Fruit fly (Drosophila melanogaster): ENCODE data around the gene mfas.
"Not testable (repeated sequence)": the region's sequence is repeated elsewhere in the genome, so short reads cannot be mapped to it uniquely, and the experiment has no call there.

Gene mfas

DNA sequence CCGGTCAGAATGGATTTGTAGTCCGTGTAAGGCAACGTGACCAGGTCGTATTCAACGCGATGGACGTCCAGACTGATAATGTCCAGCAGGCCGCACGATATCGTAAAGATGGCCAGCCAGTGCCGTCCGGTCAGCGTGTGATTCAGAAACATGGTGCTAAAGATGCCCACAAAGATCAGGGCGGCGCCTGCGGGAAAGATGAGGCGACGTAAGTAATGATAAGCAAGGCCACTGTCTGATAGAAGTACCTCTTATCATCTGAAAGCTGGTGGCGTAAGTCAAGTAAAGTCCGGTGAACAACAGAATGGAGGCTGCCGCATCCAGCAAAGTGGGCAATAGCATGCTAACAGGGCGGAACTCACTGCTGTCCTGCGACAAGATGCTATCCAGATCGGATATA is 19.3 kb downstream of the mfas start:
- TF ChIP-seq Myc (optimal IDR thresholded peaks at IDR 0.05) (no peak), h (optimal IDR thresholded peaks at IDR 0.05) (no peak), psq (optimal IDR thresholded peaks at IDR 0.05) (no peak), Sin3A (optimal IDR thresholded peaks at IDR 0.05) (no peak), ttk (optimal IDR thresholded peaks at IDR 0.05) (no peak), insv (optimal IDR thresholded peaks at IDR 0.05) (no peak)

DNA sequence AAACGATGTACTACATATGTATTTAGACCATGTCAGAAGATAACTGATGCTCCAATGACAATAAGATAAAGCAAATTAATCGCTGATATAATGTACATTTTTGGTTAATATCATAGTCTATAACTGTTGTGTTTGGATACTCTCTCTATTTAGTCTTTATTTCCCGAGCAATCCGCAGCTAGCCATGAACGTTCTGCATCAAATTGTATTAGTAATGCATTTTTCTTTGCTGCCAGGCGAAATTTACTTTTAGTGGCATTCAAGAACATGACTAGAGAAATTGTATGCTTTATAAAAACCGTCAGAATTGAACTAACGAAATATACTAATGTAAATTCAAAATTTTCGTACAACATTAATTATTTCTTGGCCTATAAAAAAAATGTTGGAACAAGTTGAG is 21.7 kb downstream of the mfas start, which contains the start of gene GC2:
GC2 (plus strand) TSS at position 301 of the 400 bp plus-strand sequence.
- TF ChIP-seq ttk (optimal IDR thresholded peaks at IDR 0.05) = no peak
- TF ChIP-seq psq (optimal IDR thresholded peaks at IDR 0.05) = no peak
- TF ChIP-seq h (optimal IDR thresholded peaks at IDR 0.05) = no peak
- no peak for TF ChIP-seq Sin3A (optimal IDR thresholded peaks at IDR 0.05)
- no peak for TF ChIP-seq Myc (optimal IDR thresholded peaks at IDR 0.05)
- TF ChIP-seq insv (optimal IDR thresholded peaks at IDR 0.05) = no peak

DNA sequence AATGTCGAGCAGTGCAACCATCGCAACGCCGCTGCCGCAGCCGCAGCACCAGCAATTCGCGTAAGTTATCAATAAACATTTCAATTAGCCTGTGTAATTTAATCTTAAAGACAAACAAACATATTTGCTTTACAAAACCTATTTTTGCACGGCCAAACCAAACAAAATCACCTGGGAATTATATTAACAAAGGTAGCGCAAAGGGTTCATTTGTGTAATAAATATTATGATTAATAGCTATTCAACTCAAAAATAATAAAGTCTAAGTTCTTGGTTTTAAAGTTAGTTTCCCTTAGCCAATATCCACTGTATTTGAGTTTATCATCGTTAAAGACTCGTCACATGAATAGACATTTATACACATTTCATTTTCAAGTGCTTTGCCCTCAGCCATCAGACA is 23.9 kb downstream of the mfas start:
- TF ChIP-seq Sin3A (optimal IDR thresholded peaks at IDR 0.05) = no peak
- TF ChIP-seq ttk (optimal IDR thresholded peaks at IDR 0.05) = no peak
- no peak for TF ChIP-seq psq (optimal IDR thresholded peaks at IDR 0.05)
- no peak for TF ChIP-seq h (optimal IDR thresholded peaks at IDR 0.05)
- TF ChIP-seq insv (optimal IDR thresholded peaks at IDR 0.05) = no peak
- no peak for TF ChIP-seq Myc (optimal IDR thresholded peaks at IDR 0.05)

DNA sequence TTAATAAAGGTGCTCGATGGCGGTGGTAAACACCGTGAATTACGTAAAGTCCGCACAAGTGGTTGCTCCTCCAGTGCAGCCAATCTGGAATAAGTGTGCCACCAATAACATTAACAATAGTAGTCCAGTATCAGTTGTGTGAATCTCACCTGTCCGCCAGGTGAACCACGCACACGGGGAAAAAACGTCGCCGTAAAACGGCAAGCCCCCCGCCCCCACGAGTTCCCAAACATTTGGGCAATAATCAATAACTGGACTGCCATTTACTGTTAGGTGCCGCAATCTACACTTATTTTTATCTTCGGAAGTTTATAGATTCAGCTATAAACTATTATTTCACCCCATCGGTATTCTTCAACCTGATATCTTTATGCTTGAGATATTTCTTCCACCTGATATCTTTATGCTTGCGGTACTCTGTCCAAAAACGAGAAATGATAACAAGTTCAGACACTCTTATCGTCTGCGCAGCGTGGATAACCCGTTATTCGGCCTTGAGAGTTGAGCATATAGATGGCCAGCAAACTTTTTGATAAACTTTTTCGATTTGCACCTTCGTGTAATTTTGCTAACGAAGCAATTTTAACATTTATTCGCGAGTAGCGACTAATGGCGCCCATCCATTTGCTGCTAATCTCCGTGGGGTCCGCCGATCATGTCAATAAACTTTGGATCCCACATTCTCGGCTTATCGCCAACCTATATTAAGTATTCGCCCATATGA is 24.9 kb downstream of the mfas start:
- TF ChIP-seq insv (optimal IDR thresholded peaks at IDR 0.05) = no peak

DNA sequence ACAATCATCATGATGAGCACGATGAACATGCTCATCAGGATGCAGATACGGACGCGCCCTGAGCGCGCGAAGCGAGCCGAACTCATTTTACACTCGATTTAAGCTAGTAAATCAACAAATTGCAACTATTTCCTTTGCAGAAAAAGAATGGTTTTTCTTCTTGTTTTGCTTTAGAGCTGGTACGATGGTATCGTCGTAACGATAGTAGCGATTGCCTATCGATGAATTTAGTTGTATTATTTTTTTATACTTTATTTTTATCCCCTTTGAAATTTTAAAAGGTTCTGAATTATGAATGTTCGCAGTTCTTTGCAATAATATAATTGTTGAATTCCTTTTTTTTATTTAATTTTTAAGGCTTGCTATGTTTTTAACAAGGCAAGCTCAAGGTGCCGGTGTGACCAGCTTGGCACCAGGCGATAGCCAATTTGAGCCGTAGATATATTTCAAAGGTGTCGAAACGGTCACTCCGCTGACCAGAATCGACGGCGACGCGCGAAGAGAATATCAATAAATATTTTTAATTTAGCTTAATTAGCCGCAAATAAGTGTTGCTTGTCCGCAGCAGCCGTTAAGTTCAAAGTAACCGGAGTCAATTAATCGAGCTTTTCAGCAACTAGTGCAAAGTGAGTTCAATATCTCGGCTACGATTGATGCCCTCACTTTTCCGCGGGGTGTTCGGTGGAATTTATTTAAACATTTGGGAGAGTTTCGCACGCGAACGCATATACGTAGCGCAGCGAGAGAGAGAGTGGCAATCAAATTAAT is 25.7 kb downstream of the mfas start, which contains the start of the genes CG12213 and GC1:
CG12213 (minus strand) TSS at position 430 of the 768 bp plus-strand sequence.
GC1 (plus strand) TSS at position 447 of the 768 bp plus-strand sequence.
- TF ChIP-seq psq (optimal IDR thresholded peaks at IDR 0.05) = no peak
- TF ChIP-seq Myc (optimal IDR thresholded peaks at IDR 0.05) = no peak
- no peak for TF ChIP-seq insv (optimal IDR thresholded peaks at IDR 0.05)
- no peak for TF ChIP-seq Sin3A (optimal IDR thresholded peaks at IDR 0.05)
- no peak for TF ChIP-seq ttk (optimal IDR thresholded peaks at IDR 0.05)
- TF ChIP-seq h (optimal IDR thresholded peaks at IDR 0.05) = no peak

DNA sequence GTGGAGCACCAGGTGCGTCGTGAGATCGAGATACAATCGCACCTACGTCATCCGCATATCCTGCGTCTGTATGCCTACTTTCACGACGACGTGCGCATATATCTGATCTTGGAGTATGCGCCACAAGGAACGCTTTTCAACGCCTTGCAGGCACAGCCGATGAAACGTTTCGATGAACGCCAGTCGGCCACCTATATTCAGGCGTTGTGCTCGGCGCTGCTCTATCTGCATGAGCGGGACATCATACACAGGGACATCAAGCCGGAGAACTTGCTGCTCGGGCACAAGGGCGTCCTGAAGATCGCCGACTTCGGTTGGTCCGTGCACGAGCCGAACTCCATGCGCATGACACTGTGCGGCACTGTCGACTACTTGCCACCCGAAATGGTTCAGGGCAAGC is 29.1 kb downstream of the mfas start:
- TF ChIP-seq ttk (optimal IDR thresholded peaks at IDR 0.05) (no peak), psq (optimal IDR thresholded peaks at IDR 0.05) (no peak), Myc (optimal IDR thresholded peaks at IDR 0.05) (no peak), Sin3A (optimal IDR thresholded peaks at IDR 0.05) (no peak), insv (optimal IDR thresholded peaks at IDR 0.05) (no peak), h (optimal IDR thresholded peaks at IDR 0.05) (no peak)

DNA sequence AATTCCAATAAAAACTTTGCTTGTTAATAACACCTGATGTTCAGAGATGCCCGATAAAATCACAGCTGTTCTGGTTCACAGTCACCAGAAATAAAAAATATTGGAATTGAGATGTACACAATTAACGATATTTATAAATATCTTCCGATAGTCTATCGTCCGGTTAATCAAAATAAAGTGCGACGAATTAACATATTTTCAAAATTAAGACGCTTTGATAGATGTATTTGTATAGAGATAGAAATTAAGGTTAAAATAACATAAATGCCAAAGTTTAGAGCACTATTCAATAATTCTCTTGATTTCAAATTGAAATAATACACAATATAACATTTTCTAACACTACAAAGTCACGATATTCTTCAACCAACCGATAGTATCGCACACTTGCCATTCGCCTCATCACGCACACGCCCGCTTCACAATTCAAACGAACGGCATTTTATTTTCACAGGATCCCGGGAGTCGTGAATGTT is 30.3 kb downstream of the mfas start, which contains the start of the genes CG3281 and aurA:
CG3281 (minus strand) TSS at position 67 of the 476 bp plus-strand sequence.
aurA (plus strand) TSS at position 386 of the 476 bp plus-strand sequence.
- TF ChIP-seq Sin3A (optimal IDR thresholded peaks at IDR 0.05) (peak; percentile 94), h (optimal IDR thresholded peaks at IDR 0.05) (no peak)

DNA sequence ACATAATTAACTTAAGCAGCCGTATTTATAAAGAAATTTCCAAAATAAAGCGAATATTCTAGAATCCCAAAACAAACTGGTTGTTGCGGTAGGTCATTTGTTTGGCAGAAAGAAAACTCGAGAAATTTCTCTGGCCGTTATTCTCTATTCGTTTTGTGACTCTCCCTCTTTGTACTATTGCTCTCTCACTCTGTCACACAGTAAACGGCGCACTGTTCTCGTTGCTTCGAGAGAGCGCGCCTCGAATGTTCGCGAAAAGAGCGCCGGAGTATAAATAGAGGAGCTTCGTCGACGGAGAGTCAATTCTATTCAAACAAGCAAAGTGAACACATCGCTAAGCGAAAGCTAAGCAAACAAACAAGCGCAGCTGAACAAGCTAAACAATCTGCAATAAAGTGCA is 34.9 kb downstream of the mfas start, which contains the start of gene Hsp70Ab:
Hsp70Ab (plus strand) TSS at position 301 of the 400 bp plus-strand sequence.
- TF ChIP-seq ttk, psq, h (optimal IDR thresholded peaks at IDR 0.05): not testable (repeated sequence)

DNA sequence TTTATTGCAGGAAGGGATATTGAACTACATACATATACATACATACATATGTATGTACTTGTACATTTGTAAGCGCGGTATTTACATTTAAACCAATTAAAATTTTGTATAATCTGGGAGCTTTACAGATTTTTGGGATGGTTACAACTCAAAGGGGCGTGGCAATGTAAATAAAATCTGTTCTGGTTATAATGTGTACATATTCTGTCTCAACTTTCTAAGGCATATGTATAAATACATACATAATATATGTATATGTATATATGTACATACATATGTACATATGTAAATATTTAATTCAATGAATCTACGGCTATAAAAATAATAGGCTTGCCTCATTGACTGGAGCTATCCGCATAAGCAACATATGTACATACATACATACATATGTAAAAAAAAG is 35.7 kb downstream of the mfas start:
- TF ChIP-seq Myc (optimal IDR thresholded peaks at IDR 0.05) (no peak), psq (optimal IDR thresholded peaks at IDR 0.05) (no peak), insv (optimal IDR thresholded peaks at IDR 0.05) (no peak), Sin3A (optimal IDR thresholded peaks at IDR 0.05) (no peak), ttk (optimal IDR thresholded peaks at IDR 0.05) (no peak), h (optimal IDR thresholded peaks at IDR 0.05) (no peak)

DNA sequence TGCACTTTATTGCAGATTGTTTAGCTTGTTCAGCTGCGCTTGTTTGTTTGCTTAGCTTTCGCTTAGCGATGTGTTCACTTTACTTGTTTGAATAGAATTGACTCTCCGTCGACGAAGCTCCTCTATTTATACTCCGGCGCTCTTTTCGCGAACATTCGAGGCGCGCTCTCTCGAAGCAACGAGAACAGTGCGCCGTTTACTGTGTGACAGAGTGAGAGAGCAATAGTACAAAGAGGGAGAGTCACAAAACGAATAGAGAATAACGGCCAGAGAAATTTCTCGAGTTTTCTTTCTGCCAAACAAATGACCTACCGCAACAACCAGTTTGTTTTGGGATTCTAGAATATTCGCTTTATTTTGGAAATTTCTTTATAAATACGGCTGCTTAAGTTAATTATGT is 36.7 kb downstream of the mfas start, which contains the start of gene Hsp70Aa:
Hsp70Aa (minus strand) TSS at position 101 of the 400 bp plus-strand sequence.
- not testable (repeated sequence) for TF ChIP-seq Sin3A, psq, ttk (optimal IDR thresholded peaks at IDR 0.05)

DNA sequence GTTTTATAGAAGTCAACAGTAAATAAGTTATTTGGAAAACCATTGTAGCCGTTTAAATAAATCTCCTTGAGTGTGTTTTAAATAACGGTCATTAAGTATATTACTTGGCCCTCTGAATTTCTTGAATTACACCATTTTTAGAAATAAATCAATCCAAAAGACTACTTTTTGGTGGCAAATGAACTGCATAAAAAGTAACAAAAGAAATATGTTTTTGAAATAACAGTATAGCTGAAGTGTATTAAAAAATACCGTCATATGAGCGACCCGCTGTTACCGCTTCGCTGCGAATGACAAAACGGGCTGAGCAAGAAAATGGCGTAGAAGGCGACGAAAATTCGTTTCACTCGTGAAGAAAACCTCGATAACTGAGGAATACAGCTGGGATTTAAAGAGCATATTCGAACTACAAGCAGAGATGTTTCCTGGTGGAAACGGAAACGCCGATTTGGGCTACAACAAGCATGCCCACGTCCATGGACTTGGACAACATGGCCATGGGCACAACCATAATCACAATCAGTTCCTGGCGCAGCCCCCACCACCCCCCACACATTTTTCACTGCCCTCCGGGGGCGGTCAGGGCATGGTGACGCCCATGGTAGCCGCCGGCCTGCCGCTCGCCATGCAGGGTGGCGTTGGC is 43.6 kb downstream of the mfas start, which contains the start of gene CG31211:
CG31211 (plus strand) TSS at position 294 of the 643 bp plus-strand sequence.
- TF ChIP-seq Sin3A (optimal IDR thresholded peaks at IDR 0.05) (no peak), ttk (optimal IDR thresholded peaks at IDR 0.05) (no peak), psq (optimal IDR thresholded peaks at IDR 0.05) (no peak), insv (optimal IDR thresholded peaks at IDR 0.05) (no peak), h (optimal IDR thresholded peaks at IDR 0.05) (no peak), Myc (optimal IDR thresholded peaks at IDR 0.05) (no peak)

DNA sequence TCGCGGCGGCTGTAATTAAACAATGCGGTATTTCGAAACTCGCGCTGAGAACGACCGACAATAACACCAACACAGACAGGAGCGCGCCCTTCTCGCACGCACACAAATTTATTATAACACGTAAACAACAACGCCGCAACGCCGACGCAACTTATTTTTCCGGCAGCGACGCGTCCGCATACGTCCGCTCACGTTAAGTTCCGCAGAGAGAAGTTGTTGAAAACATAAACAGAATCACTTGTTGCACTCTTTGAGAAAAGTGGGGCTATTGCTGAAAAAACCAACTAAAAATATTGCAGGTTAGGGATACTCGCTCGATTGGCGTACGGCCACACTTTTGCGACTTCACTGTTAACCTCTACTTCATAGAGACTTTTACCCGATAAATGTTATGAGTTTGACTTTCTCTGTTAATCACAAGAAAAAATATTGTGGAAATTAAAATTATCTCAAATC is 44.2 kb downstream of the mfas start, which contains the start of gene Cad87A:
Cad87A (minus strand) TSS at position 227 of the 456 bp plus-strand sequence.
- TF ChIP-seq Myc (optimal IDR thresholded peaks at IDR 0.05) (no peak), h (optimal IDR thresholded peaks at IDR 0.05) (no peak), psq (optimal IDR thresholded peaks at IDR 0.05) (no peak), insv (optimal IDR thresholded peaks at IDR 0.05) (no peak), ttk (optimal IDR thresholded peaks at IDR 0.05) (no peak), Sin3A (optimal IDR thresholded peaks at IDR 0.05) (no peak)

Measured in Kc167 (cell line).